Worm (Caenorhabditis elegans): Measurements from ENCODE around the gene tag-241.

DNA sequence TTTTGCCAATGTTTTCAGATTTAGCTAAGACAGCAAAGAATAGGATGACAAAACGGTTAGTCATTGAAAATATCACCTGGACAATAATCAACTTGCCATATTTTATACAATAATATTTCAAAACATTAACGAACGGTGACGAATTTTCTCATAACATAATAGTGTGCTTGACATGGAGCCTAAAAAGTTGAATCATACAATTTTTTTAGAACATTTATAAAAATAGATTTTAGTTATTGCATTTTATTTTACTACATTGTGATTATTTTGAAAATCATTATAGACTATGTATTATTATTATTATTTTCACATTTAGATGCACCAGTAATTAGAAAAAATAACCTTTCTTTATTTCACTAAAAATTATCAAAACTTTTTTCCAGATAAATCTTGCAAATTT lies 24.8 kb downstream of the tag-241 start, which contains the start of gene F54F7.9:
- no peak for TF ChIP-seq ham-2 (GFP tag; optimal IDR thresholded peaks at IDR 0.05)
- no peak for TF ChIP-seq M03D4.4 (tag; optimal IDR thresholded peaks at IDR 0.05)
- TF ChIP-seq unc-120 (tag; optimal IDR thresholded peaks at IDR 0.05; ENCODE audit: poor library complexity, severe bottlenecking): no peak
- no peak for TF ChIP-seq snpc-4 (tag; optimal IDR thresholded peaks at IDR 0.05)
- TF ChIP-seq unc-62 (GFP tag; optimal IDR thresholded peaks at IDR 0.05): no peak
- TF ChIP-seq ztf-11 (tag; optimal IDR thresholded peaks at IDR 0.05): no peak
- TF ChIP-seq nhr-76 (tag; optimal IDR thresholded peaks at IDR 0.05): no peak
- TF ChIP-seq nhr-237 (tag; optimal IDR thresholded peaks at IDR 0.05): no peak
- no peak for TF ChIP-seq elt-3 (tag; optimal IDR thresholded peaks at IDR 0.05)

All from whole organism, mixed stage, embryonic.